Worm (Caenorhabditis elegans): ENCODE results near the gene K02E10.4.

Gene K02E10.4

ce11 chrX:2522658-2523057, 39.6 kb downstream of the K02E10.4 start:
- no peak for TF ChIP-seq ztf-11 (tag; optimal IDR thresholded peaks at IDR 0.05)
- no peak for TF ChIP-seq unc-120 (tag; optimal IDR thresholded peaks at IDR 0.05; ENCODE audit: poor library complexity, severe bottlenecking)
- peak; percentile 51 for TF ChIP-seq ces-1 (GFP tag; optimal IDR thresholded peaks at IDR 0.05)

ce11 chrX:2526078-2526477, 43.0 kb downstream of the K02E10.4 start:
- TF ChIP-seq bed-3 (GFP tag; optimal IDR thresholded peaks at IDR 0.05) (no peak), ceh-43 (GFP tag; optimal IDR thresholded peaks at IDR 0.05) (no peak), nhr-12 (tag; optimal IDR thresholded peaks at IDR 0.05) (no peak), ceh-83 (GFP tag; optimal IDR thresholded peaks at IDR 0.05) (no peak), nhr-28 (tag; optimal IDR thresholded peaks at IDR 0.05) (no peak), snpc-4 (tag; optimal IDR thresholded peaks at IDR 0.05) (no peak), elt-3 (tag; optimal IDR thresholded peaks at IDR 0.05) (no peak), mls-2 (tag; optimal IDR thresholded peaks at IDR 0.05) (no peak), M03D4.4 (tag; optimal IDR thresholded peaks at IDR 0.05) (no peak), blmp-1 (tag; optimal IDR thresholded peaks at IDR 0.05) (no peak), ceh-39 (tag; optimal IDR thresholded peaks at IDR 0.05) (no peak), ces-1 (GFP tag; optimal IDR thresholded peaks at IDR 0.05) (no peak), tbx-8 (GFP tag; optimal IDR thresholded peaks at IDR 0.05) (no peak), hlh-1 (tag; optimal IDR thresholded peaks at IDR 0.05) (no peak)

- TF ChIP-seq mep-1 (tag; optimal IDR thresholded peaks at IDR 0.05) (no peak), snpc-4 (tag; optimal IDR thresholded peaks at IDR 0.05) (no peak), lin-32 (GFP tag; optimal IDR thresholded peaks at IDR 0.05) (no peak), ceh-83 (GFP tag; optimal IDR thresholded peaks at IDR 0.05) (no peak), mls-2 (tag; optimal IDR thresholded peaks at IDR 0.05) (no peak), lin-13 (tag; optimal IDR thresholded peaks at IDR 0.05) (no peak), bed-3 (GFP tag; optimal IDR thresholded peaks at IDR 0.05) (no peak), cnd-1 (tag; optimal IDR thresholded peaks at IDR 0.05) (no peak), tbx-8 (GFP tag; optimal IDR thresholded peaks at IDR 0.05) (no peak), lsy-2 (tag; optimal IDR thresholded peaks at IDR 0.05) (no peak), drap-1 (GFP tag; optimal IDR thresholded peaks at IDR 0.05) (no peak), unc-62 (GFP tag; optimal IDR thresholded peaks at IDR 0.05) (no peak), unc-39 (tag; optimal IDR thresholded peaks at IDR 0.05) (no peak), elt-3 (tag; optimal IDR thresholded peaks at IDR 0.05) (no peak), ham-2 (GFP tag; optimal IDR thresholded peaks at IDR 0.05) (no peak), zip-8 (tag; optimal IDR thresholded peaks at IDR 0.05) (no peak), blmp-1 (tag; optimal IDR thresholded peaks at IDR 0.05) (no peak), pha-4 (tag; optimal IDR thresholded peaks at IDR 0.05) (no peak), nhr-2 (tag; optimal IDR thresholded peaks at IDR 0.05) (no peak), nhr-28 (tag; optimal IDR thresholded peaks at IDR 0.05) (no peak)
Measured at ce11 chrX:2527194-2527593, 44.1 kb downstream of the K02E10.4 start.

ce11 chrX:2527877-2528276, 44.8 kb downstream of the K02E10.4 start:
- TF ChIP-seq blmp-1 (tag; optimal IDR thresholded peaks at IDR 0.05): no peak
- no peak for TF ChIP-seq hlh-1 (tag; optimal IDR thresholded peaks at IDR 0.05)
- peak; percentile 37 for TF ChIP-seq unc-120 (tag; optimal IDR thresholded peaks at IDR 0.05; ENCODE audit: poor library complexity, severe bottlenecking)
- TF ChIP-seq cnd-1 (tag; optimal IDR thresholded peaks at IDR 0.05): peak; percentile 8
- peak; percentile 45 for TF ChIP-seq sptf-1 (tag; optimal IDR thresholded peaks at IDR 0.05)

ce11 chrX:2531276-2531675, 48.2 kb downstream of the K02E10.4 start:
- TF ChIP-seq pha-4 (tag; optimal IDR thresholded peaks at IDR 0.05) (no peak), lin-13 (tag; optimal IDR thresholded peaks at IDR 0.05) (no peak), flh-1 (GFP tag; optimal IDR thresholded peaks at IDR 0.05) (no peak), cnd-1 (tag; optimal IDR thresholded peaks at IDR 0.05) (no peak), M03D4.4 (tag; optimal IDR thresholded peaks at IDR 0.05) (no peak), bed-3 (GFP tag; optimal IDR thresholded peaks at IDR 0.05) (no peak), unc-120 (tag; optimal IDR thresholded peaks at IDR 0.05; ENCODE audit: poor library complexity, severe bottlenecking) (no peak), nhr-12 (tag; optimal IDR thresholded peaks at IDR 0.05) (no peak), mep-1 (tag; optimal IDR thresholded peaks at IDR 0.05) (no peak), mab-5 (tag; optimal IDR thresholded peaks at IDR 0.05) (no peak), mls-2 (tag; optimal IDR thresholded peaks at IDR 0.05) (no peak)

ce11 chrX:2532357-2532756, 49.3 kb downstream of the K02E10.4 start, which contains the start of gene tbc-12:
tbc-12 (minus strand) TSS chrX:2532457.
- TF ChIP-seq ceh-83 (GFP tag; optimal IDR thresholded peaks at IDR 0.05) (no peak), ces-1 (GFP tag; optimal IDR thresholded peaks at IDR 0.05) (peak; percentile 30)

All from whole organism, mixed stage, embryonic.